Fruit fly (Drosophila melanogaster) Kc167 (cell line): ENCODE data around the gene Piezo.

ENCODE experiments used
- h ChIP-seq: fragments of >200 bp; optimal IDR thresholded peaks from 3 replicates; lab custom pipeline; 2018; ENCODE audit warnings: missing external identifiers
- psq ChIP-seq: fragments of >200 bp; optimal IDR thresholded peaks from 2 replicates; lab custom pipeline; 2017; ENCODE audit warnings: missing external identifiers
- ttk ChIP-seq: sonication (Bioruptor generic); optimal IDR thresholded peaks from 2 replicates; lab custom pipeline; 2017; ENCODE audit warnings: missing external identifiers

dm6 chr2L:8170600-8171182 lies 7.8 kb downstream of the Piezo start:
- TF ChIP-seq h (no peak), psq (lab: Kevin White, UChicago) (no peak), ttk (lab: Kevin White, UChicago) (no peak)
